Fruit fly (Drosophila melanogaster) whole organism, adult: ENCODE measurements around the gene PKD.
A peak's percentile ranks its signal among the peaks of the same experiment; 100 is the strongest.

Experiments
- CG12768 ChIP-seq: fragments of 200-800 bp; sonication (Bioruptor generic); optimal IDR thresholded peaks from 2 replicates; lab custom pipeline; 2017; ENCODE audit warnings: missing biosample characterization, missing genetic modification characterization, mild to moderate bottlenecking, moderate library complexity, missing genetic modification reagents
- CG14711 ChIP-seq: fragments of 200-800 bp; sonication (Bioruptor generic); optimal IDR thresholded peaks from 2 replicates; lab custom pipeline; 2018; ENCODE audit warnings: missing biosample characterization, mild to moderate bottlenecking, missing genetic modification characterization, moderate library complexity
- CG1620 ChIP-seq: fragments of 200-800 bp; sonication (Bioruptor generic); optimal IDR thresholded peaks from 2 replicates; lab custom pipeline; 2016; ENCODE audit warnings: missing biosample characterization, missing genetic modification characterization
- CG5204 ChIP-seq: fragments of 200-800 bp; sonication (Bioruptor generic); optimal IDR thresholded peaks from 2 replicates; lab custom pipeline; 2016; ENCODE audit warnings: missing biosample characterization, missing genetic modification characterization
- CG7045 ChIP-seq: fragments of 200-800 bp; sonication (Bioruptor generic); optimal IDR thresholded peaks from 2 replicates; lab custom pipeline; 2017; ENCODE audit warnings: missing biosample characterization, mild to moderate bottlenecking, missing genetic modification characterization
- CG7101 ChIP-seq: fragments of 200-800 bp; sonication (Bioruptor generic); optimal IDR thresholded peaks from 2 replicates; lab custom pipeline; 2018; ENCODE audit warnings: missing biosample characterization, mild to moderate bottlenecking, missing genetic modification characterization, moderate library complexity
- Clk ChIP-seq: fragments of 200-800 bp; sonication (Bioruptor generic); optimal IDR thresholded peaks from 2 replicates; lab custom pipeline; 2017; ENCODE audit warnings: missing biosample characterization, missing genetic modification characterization
- Crg-1 ChIP-seq: fragments of 200-800 bp; sonication (Bioruptor generic); optimal IDR thresholded peaks from 2 replicates; lab custom pipeline; 2016; ENCODE audit warnings: missing biosample characterization, missing genetic modification characterization
- Hr96 ChIP-seq: fragments of 200-800 bp; sonication (Bioruptor generic); optimal IDR thresholded peaks from 2 replicates; lab custom pipeline; 2016; ENCODE audit warnings: missing biosample characterization, missing genetic modification characterization
- bab1 ChIP-seq: fragments of 200-800 bp; sonication (Bioruptor generic); optimal IDR thresholded peaks from 3 replicates; lab custom pipeline; 2019; ENCODE audit warnings: missing biosample characterization, mild to moderate bottlenecking, missing genetic modification characterization, moderate library complexity
- cic ChIP-seq: fragments of 200-800 bp; sonication (Bioruptor generic); optimal IDR thresholded peaks from 2 replicates; lab custom pipeline; 2017; ENCODE audit warnings: missing biosample characterization, mild to moderate bottlenecking, missing genetic modification characterization, moderate library complexity
- cnc ChIP-seq, 2 experiments: fragments of >200 bp; optimal IDR thresholded peaks; 2 replicates each; lab custom pipeline; 2017
- kay ChIP-seq: fragments of 200-800 bp; sonication (Bioruptor generic); peaks from one replicate; lab custom pipeline; 2016; ENCODE audit warnings: missing biosample characterization, missing genetic modification characterization, borderline replicate concordance

dm6 chr3R:18298298-18298899 lies 15.8 kb downstream of the PKD start:
- TF ChIP-seq CG1620 (GFP tag; lab: Kevin White, UChicago) (peak; percentile 28), cic (GFP tag; lab: Kevin White, UChicago) (peak; percentile 55), CG12768 (peak; percentile 18), Hr96 (peak; percentile 29), CG5204 (GFP tag; lab: Kevin White, UChicago) (no peak), Clk (GFP tag; lab: Kevin White, UChicago) (no peak), kay (GFP tag; lab: Kevin White, UChicago) (no peak), CG14711 (peak; percentile 26), cnc (optimal IDR thresholded peaks at IDR 0.05; lab: Kevin White, UChicago) (no peak), Crg-1 (GFP tag; lab: Kevin White, UChicago) (no peak), CG7045 (GFP tag; lab: Kevin White, UChicago) (peak; percentile 61), bab1 (GFP tag; lab: Kevin White, UChicago) (no peak), CG7101 (tag; lab: Kevin White, UChicago) (peak; percentile 54)
